Worm (Caenorhabditis elegans): Measurements from ENCODE around the gene F56B3.11.

F56B3.11 gene

ce11 chrIV:763377-764063 is 32.9 kb downstream of the F56B3.11 start, which contains the start of gene col-103 (continued):
- TF ChIP-seq B0261.1 (tag; optimal IDR thresholded peaks at IDR 0.05) (no peak), Y53G8AR.9 (GFP tag; conservative IDR thresholded peaks at IDR 0.05) (0 out of 2 replicates have a peak, but pooled peaks have one; percentile 16), rec-8 (tag; optimal IDR thresholded peaks at IDR 0.05) (no peak), atf-7 (tag; optimal IDR thresholded peaks at IDR 0.05) (no peak), T26A5.8 (tag; optimal IDR thresholded peaks at IDR 0.05) (no peak), ama-1 (optimal IDR thresholded peaks at IDR 0.05) (peak; percentile 91), ama-1 (GFP tag; optimal IDR thresholded peaks at IDR 0.05) (no peak), madf-8 (GFP tag; conservative IDR thresholded peaks at IDR 0.05) (no peak), nfyb-1 (GFP tag; IDR thresholded peaks at IDR 0.05) (no peak), chd-7 (tag; optimal IDR thresholded peaks at IDR 0.05) (no peak)

- TF ChIP-seq Y95B8A.8 (GFP tag; IDR thresholded peaks at IDR 0.05) (no peak), egrh-3 (GFP tag; IDR thresholded peaks at IDR 0.05) (peak; percentile 92), zfh-2 (GFP tag; conservative IDR thresholded peaks at IDR 0.05) (peak; percentile 83), aptf-2 (GFP tag; conservative IDR thresholded peaks at IDR 0.05) (0 out of 2 replicates have a peak, but pooled peaks have one; percentile 20), akir-1 (GFP tag; optimal IDR thresholded peaks at IDR 0.05) (no peak), lsl-1 (GFP tag; optimal IDR thresholded peaks at IDR 0.05) (no peak), repo-1 (tag; optimal IDR thresholded peaks at IDR 0.05) (peak; percentile 31), sdz-38 (tag; optimal IDR thresholded peaks at IDR 0.05) (no peak), nhr-120 (GFP tag; IDR thresholded peaks at IDR 0.05) (peak; percentile 66; the same call in 1 of the 2 replicates), mcd-1 (GFP tag; IDR thresholded peaks at IDR 0.05) (peak; percentile 23; the same call in 1 of the 2 replicates), F22D6.2 (tag; optimal IDR thresholded peaks at IDR 0.05) (no peak), nfya-2 (GFP tag; IDR thresholded peaks at IDR 0.05) (no peak), hrde-1 (tag; optimal IDR thresholded peaks at IDR 0.05; ENCODE audit: borderline replicate concordance) (no peak), mel-28 (tag; optimal IDR thresholded peaks at IDR 0.05; ENCODE audit: borderline replicate concordance) (no peak)
These were observed 33.6 kb downstream of the F56B3.11 start for ce11 chrIV:762486-763376.

- TF ChIP-seq B0035.1 (tag; optimal IDR thresholded peaks at IDR 0.05) (peak; percentile 7), ztf-6 (GFP tag; IDR thresholded peaks at IDR 0.05) (no peak), ama-1 (optimal IDR thresholded peaks at IDR 0.05) (peak; percentile 87), ama-1 (GFP tag; optimal IDR thresholded peaks at IDR 0.05) (no peak), dpff-1 (tag; optimal IDR thresholded peaks at IDR 0.05) (no peak), nhr-90 (tag; optimal IDR thresholded peaks at IDR 0.05) (no peak)
These were observed 34.3 kb downstream of the F56B3.11 start for ce11 chrIV:762016-762459.

ce11 chrIV:760267-760666 is 36.1 kb downstream of the F56B3.11 start, which contains the start of gene gst-40:
Gene gst-40, plus strand, starts transcription at chrIV:760502.
- TF ChIP-seq F33H1.4 (GFP tag; IDR thresholded peaks at IDR 0.05), result no peak
- no peak for TF ChIP-seq bed-1 (GFP tag; IDR thresholded peaks at IDR 0.05)
- no peak for TF ChIP-seq ama-1 (optimal IDR thresholded peaks at IDR 0.05)
- TF ChIP-seq ama-1 (GFP tag; optimal IDR thresholded peaks at IDR 0.05), result no peak
- no peak for TF ChIP-seq die-1 (tag; optimal IDR thresholded peaks at IDR 0.05)
- TF ChIP-seq ceh-100 (GFP tag; IDR thresholded peaks at IDR 0.05), result no peak
- no peak for TF ChIP-seq nhr-27 (tag; optimal IDR thresholded peaks at IDR 0.05)
- no peak for TF ChIP-seq lsl-1 (GFP tag; optimal IDR thresholded peaks at IDR 0.05)
- no peak for TF ChIP-seq hrde-1 (tag; optimal IDR thresholded peaks at IDR 0.05; ENCODE audit: borderline replicate concordance)
